Fruit fly (Drosophila melanogaster): ENCODE data around the gene Wdr37.

Gene Wdr37

dm6 chr3R:18396801-18397604, 5.5 kb downstream of the Wdr37 start, which contains the start of gene Vti1b (continued):
- TF ChIP-seq CG12236 (GFP tag; optimal IDR thresholded peaks at IDR 0.05) (peak; percentile 91), prd (optimal IDR thresholded peaks at IDR 0.05) (no peak), prd (GFP tag; IDR thresholded peaks at IDR 0.05) (peak; percentile 96), CG7357 (GFP tag; IDR thresholded peaks at IDR 0.05) (peak; percentile 83), CG17359 (tag; optimal IDR thresholded peaks at IDR 0.05) (peak; percentile 97), dysf (GFP tag; IDR thresholded peaks at IDR 0.05) (peak; percentile 93), CG32772 (GFP tag; IDR thresholded peaks at IDR 0.05) (peak; percentile 91), row (GFP tag; IDR thresholded peaks at IDR 0.05) (peak; percentile 98), CG12071 (GFP tag; optimal IDR thresholded peaks at IDR 0.05) (peak; percentile 83), zen2 (GFP tag; IDR thresholded peaks at IDR 0.05; ENCODE audit: partially characterized antibody) (peak; percentile 7; the same call in 1 of the 3 replicates), ftz-f1 (GFP tag; optimal IDR thresholded peaks at IDR 0.05) (peak; percentile 93), HHEX (GFP tag; optimal IDR thresholded peaks at IDR 0.05) (peak; percentile 94), nom (GFP tag; optimal IDR thresholded peaks at IDR 0.05) (peak; percentile 82), CG6254 (GFP tag; optimal IDR thresholded peaks at IDR 0.05) (peak; percentile 90), Opbp (GFP tag; IDR thresholded peaks at IDR 0.05; ENCODE audit: partially characterized antibody) (no peak), CG7372 (GFP tag; IDR thresholded peaks at IDR 0.05) (peak; percentile 83), btn (GFP tag; optimal IDR thresholded peaks at IDR 0.05) (peak; percentile 83), dpn (GFP tag; optimal IDR thresholded peaks at IDR 0.05) (peak; percentile 84 to 96), Blimp-1 (GFP tag; optimal IDR thresholded peaks at IDR 0.05) (peak; percentile 93), CG10543 (GFP tag; optimal IDR thresholded peaks at IDR 0.05) (peak; percentile 84), pnt (GFP tag; optimal IDR thresholded peaks at IDR 0.05) (peak; percentile 85), CG16863 (GFP tag; optimal IDR thresholded peaks at IDR 0.05) (peak; percentile 94), CG30020 (tag; optimal IDR thresholded peaks at IDR 0.05) (peak; percentile 68), CG14860 (GFP tag; IDR thresholded peaks at IDR 0.05; ENCODE audit: partially characterized antibody) (no peak), sr (GFP tag; IDR thresholded peaks at IDR 0.05) (peak; percentile 87), en (GFP tag; optimal IDR thresholded peaks at IDR 0.05) (peak; percentile 88), vnd (GFP tag; IDR thresholded peaks at IDR 0.05; ENCODE audit: partially characterized antibody) (no peak), CG10979 (tag; optimal IDR thresholded peaks at IDR 0.05) (peak; percentile 94), Ptx1 (GFP tag; IDR thresholded peaks at IDR 0.05) (peak; percentile 97), Fer1 (GFP tag; optimal IDR thresholded peaks at IDR 0.05) (peak; percentile 93), CG9437 (GFP tag; optimal IDR thresholded peaks at IDR 0.05) (peak; percentile 81), CG8359 (GFP tag; optimal IDR thresholded peaks at IDR 0.05; ENCODE audit: borderline replicate concordance) (peak; percentile 84), Sin3A (optimal IDR thresholded peaks at IDR 0.05) (no peak), CG12659 (GFP tag; optimal IDR thresholded peaks at IDR 0.05) (peak; percentile 93), pb (GFP tag; optimal IDR thresholded peaks at IDR 0.05) (peak; percentile 71), H15 (GFP tag; IDR thresholded peaks at IDR 0.05) (peak; percentile 91), CG1603 (tag; optimal IDR thresholded peaks at IDR 0.05) (peak; percentile 87), cas (GFP tag; IDR thresholded peaks at IDR 0.05) (0 out of 2 replicates have a peak, but pooled peaks have one; percentile 37), br (optimal IDR thresholded peaks at IDR 0.05) (no peak), CG33213 (GFP tag; optimal IDR thresholded peaks at IDR 0.05) (peak; percentile 93), CG33557 (GFP tag; optimal IDR thresholded peaks at IDR 0.05) (peak; percentile 75), ash1 (GFP tag; optimal IDR thresholded peaks at IDR 0.05) (peak; percentile 0), sisA (GFP tag; IDR thresholded peaks at IDR 0.05) (peak; percentile 96), twi (tag; optimal IDR thresholded peaks at IDR 0.05) (peak; percentile 83), CG7839 (tag; optimal IDR thresholded peaks at IDR 0.05) (peak; percentile 94), CG7556 (GFP tag; optimal IDR thresholded peaks at IDR 0.05) (peak; percentile 93), zfh2 (GFP tag; optimal IDR thresholded peaks at IDR 0.05) (peak; percentile 85), CG3065 (GFP tag; optimal IDR thresholded peaks at IDR 0.05) (peak; percentile 87), CG14441 (GFP tag; IDR thresholded peaks at IDR 0.05) (peak; percentile 94)
